Fruit fly (Drosophila melanogaster): ENCODE measurements around the gene CG42537.
A peak's percentile ranks its signal among the peaks of the same experiment; 100 is the strongest.

The CG42537 gene

dm6 chr3R:6423984-6424602 lies 46.5 kb downstream of the CG42537 start (continued):
- TF ChIP-seq CG17912 (GFP tag; optimal IDR thresholded peaks at IDR 0.05) (no peak), MBD-R2 (GFP tag; IDR thresholded peaks at IDR 0.05) (peak; percentile 80; the same call in 1 of the 2 replicates), en (GFP tag; optimal IDR thresholded peaks at IDR 0.05) (peak; percentile 78), Doc2 (GFP tag; IDR thresholded peaks at IDR 0.05) (0 out of 2 replicates have a peak, but pooled peaks have one; percentile 9), CG14860 (GFP tag; IDR thresholded peaks at IDR 0.05; ENCODE audit: partially characterized antibody) (no peak), BtbVII (GFP tag; optimal IDR thresholded peaks at IDR 0.05) (peak; percentile 86), cwo (GFP tag; optimal IDR thresholded peaks at IDR 0.05) (peak; percentile 88), peb (GFP tag; IDR thresholded peaks at IDR 0.05) (peak; percentile 88), ci (GFP tag; IDR thresholded peaks at IDR 0.05) (peak; percentile 94), Pdp1 (GFP tag; optimal IDR thresholded peaks at IDR 0.05) (peak; percentile 89 to 95), Hsf (GFP tag; optimal IDR thresholded peaks at IDR 0.05) (peak; percentile 93), unpg (GFP tag; optimal IDR thresholded peaks at IDR 0.05) (peak; percentile 94), dan (GFP tag; IDR thresholded peaks at IDR 0.05) (peak; percentile 82), CG11093 (GFP tag; IDR thresholded peaks at IDR 0.05) (peak; percentile 82), br (optimal IDR thresholded peaks at IDR 0.05) (no peak), Side (GFP tag; optimal IDR thresholded peaks at IDR 0.05) (peak; percentile 95), tap (tag; optimal IDR thresholded peaks at IDR 0.05) (peak; percentile 83), CG18476 (GFP tag; optimal IDR thresholded peaks at IDR 0.05) (peak; percentile 73), sr (GFP tag; IDR thresholded peaks at IDR 0.05) (peak; percentile 64; the same call in 2 of the 3 replicates), CG31388 (GFP tag; optimal IDR thresholded peaks at IDR 0.05) (peak; percentile 46), exex (tag; optimal IDR thresholded peaks at IDR 0.05) (peak; percentile 54), C15 (GFP tag; IDR thresholded peaks at IDR 0.05) (peak; percentile 75; the same call in 2 of the 3 replicates), NC2β (GFP tag; optimal IDR thresholded peaks at IDR 0.05) (peak; percentile 85), disco-r (GFP tag; optimal IDR thresholded peaks at IDR 0.05) (peak; percentile 86), onecut (GFP tag; IDR thresholded peaks at IDR 0.05) (peak; percentile 83), CG9817 (tag; optimal IDR thresholded peaks at IDR 0.05) (peak; percentile 92), bowl (GFP tag; IDR thresholded peaks at IDR 0.05) (no peak; the same call in 1 of the 2 replicates), chif (GFP tag; optimal IDR thresholded peaks at IDR 0.05) (peak; percentile 89 to 93), BEAF-32 (GFP tag; optimal IDR thresholded peaks at IDR 0.05) (no peak), CG11696 (GFP tag; IDR thresholded peaks at IDR 0.05) (peak; percentile 76), CG12391 (tag; optimal IDR thresholded peaks at IDR 0.05) (peak; percentile 93), CG4820 (GFP tag; optimal IDR thresholded peaks at IDR 0.05) (peak; percentile 87), h (optimal IDR thresholded peaks at IDR 0.05) (no peak), CG18619 (GFP tag; optimal IDR thresholded peaks at IDR 0.05) (peak; percentile 87), YL-1 (GFP tag; optimal IDR thresholded peaks at IDR 0.05) (peak; percentile 50), corto (GFP tag; optimal IDR thresholded peaks at IDR 0.05) (peak; percentile 97), CG12744 (GFP tag; optimal IDR thresholded peaks at IDR 0.05) (peak; percentile 76), Dip2 (GFP tag; IDR thresholded peaks at IDR 0.05) (no peak; the same call in 1 of the 2 replicates), CG10959 (GFP tag; IDR thresholded peaks at IDR 0.05) (peak; percentile 88), ind (GFP tag; optimal IDR thresholded peaks at IDR 0.05) (peak; percentile 94), sima (GFP tag; optimal IDR thresholded peaks at IDR 0.05) (peak; percentile 45), kah (GFP tag; optimal IDR thresholded peaks at IDR 0.05) (peak; percentile 54), CG1024 (GFP tag; IDR thresholded peaks at IDR 0.05) (peak; percentile 72), oc (tag; optimal IDR thresholded peaks at IDR 0.05) (peak; percentile 92), eve (GFP tag; optimal IDR thresholded peaks at IDR 0.05) (peak in 1 of 2 experiments; percentile 93), CG8290 (GFP tag; optimal IDR thresholded peaks at IDR 0.05) (peak; percentile 88), CG8290 (tag; optimal IDR thresholded peaks at IDR 0.05) (peak; percentile 48 to 97), CG13296 (GFP tag; optimal IDR thresholded peaks at IDR 0.05) (peak; percentile 89), CG2129 (GFP tag; IDR thresholded peaks at IDR 0.05; ENCODE audit: partially characterized antibody) (no peak), Kr (GFP tag; optimal IDR thresholded peaks at IDR 0.05) (peak; percentile 53), Eip74EF (GFP tag; optimal IDR thresholded peaks at IDR 0.05) (peak in 1 of 2 experiments; percentile 85)

Data from whole organism, embryonic.